Worm (Caenorhabditis elegans) whole organism, late embryonic: ENCODE data around the gene ndub-3.

Source experiments
- ceh-34 ChIP-seq: sonication (generic microtip); optimal IDR thresholded peaks from 2 replicates; lab custom pipeline; 2016; ENCODE audit warnings: mild to moderate bottlenecking, missing genetic modification characterization, missing compliant biosample characterization
- fax-1 ChIP-seq: sonication (generic microtip); optimal IDR thresholded peaks from 2 replicates; lab custom pipeline; 2016; ENCODE audit warnings: missing genotype, missing genetic modification characterization, missing compliant biosample characterization
- hlh-6 ChIP-seq: sonication (generic microtip); optimal IDR thresholded peaks from 2 replicates; lab custom pipeline; 2016; ENCODE audit warnings: missing genotype, missing genetic modification characterization, missing compliant biosample characterization
- lin-11 ChIP-seq: fragments of 200-800 bp; sonication (Bioruptor generic); optimal IDR thresholded peaks from 2 replicates; lab custom pipeline; 2018; ENCODE audit warnings: mild to moderate bottlenecking, missing genetic modification characterization, missing compliant biosample characterization
- nhr-11 ChIP-seq: fragments of 150-350 bp; optimal IDR thresholded peaks from 2 replicates; lab custom pipeline; 2014; ENCODE audit warnings: missing biosample characterization, missing genetic modification characterization
- nhr-232 ChIP-seq: sonication (generic microtip); optimal IDR thresholded peaks from 2 replicates; lab custom pipeline; 2016; ENCODE audit warnings: missing genetic modification characterization, missing compliant biosample characterization
- pag-3 ChIP-seq: sonication (generic microtip); optimal IDR thresholded peaks from 2 replicates; lab custom pipeline; 2016; ENCODE audit warnings: missing compliant biosample characterization, missing genetic modification characterization, borderline replicate concordance
- tbx-2 ChIP-seq: sonication (generic microtip); optimal IDR thresholded peaks from 2 replicates; lab custom pipeline; 2016; ENCODE audit warnings: missing genetic modification characterization, missing compliant biosample characterization
- unc-3 ChIP-seq, 2 experiments: fragments of 200-800 bp in 1 of 2; sonication (Bioruptor generic) in 1 of 2; sonication (generic microtip) in 1 of 2; conservative IDR thresholded peaks in 1 of 2; optimal IDR thresholded peaks in 1 of 2; 2 replicates each; pipeline versions ENCODE4 v1.3.6 to Lab custom; 2016 to 2022; ENCODE audit warnings: missing compliant biosample characterization in 2 of 2, missing genetic modification characterization in 2 of 2, missing genetic modification reagents in 1 of 2

DNA sequence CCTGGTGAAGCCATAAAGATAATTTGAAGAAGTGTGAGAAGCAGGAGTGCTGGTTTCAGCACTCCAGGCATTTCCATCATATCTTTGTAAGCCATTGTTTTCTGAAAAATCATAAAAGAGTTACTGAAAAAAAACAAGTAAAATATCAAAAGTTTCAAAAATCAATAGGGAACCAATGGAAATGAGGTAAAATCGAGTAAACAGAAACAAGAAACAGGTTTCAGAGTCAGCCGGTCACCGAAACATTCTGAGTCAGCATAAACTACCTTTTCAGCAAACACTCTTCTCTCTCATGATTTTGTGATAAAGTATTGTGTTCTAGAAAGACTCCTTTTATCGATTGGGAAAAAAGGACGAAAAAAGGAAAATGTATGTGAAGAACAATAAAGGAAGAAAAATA is 24.8 kb upstream of the ndub-3 start, which contains the start of gene C18E9.9:
- TF ChIP-seq lin-11 (no peak), hlh-6 (tag; lab: Kevin White, UChicago) (no peak), fax-1 (no peak), ceh-34 (tag; lab: Kevin White, UChicago) (no peak), unc-3 (GFP tag; conservative IDR thresholded peaks at IDR 0.05; lab: Robert Waterston, UW) (no peak), unc-3 (tag; optimal IDR thresholded peaks at IDR 0.05; lab: Kevin White, UChicago) (no peak), nhr-232 (no peak), pag-3 (tag; lab: Kevin White, UChicago) (no peak), tbx-2 (no peak), nhr-11 (no peak)
